Worm (Caenorhabditis elegans): ENCODE results near the gene tmed-10.

ce11 chrV:11341130-11341675 lies 14.4 kb upstream of the tmed-10 start:
- no peak for TF ChIP-seq him-1 (tag; optimal IDR thresholded peaks at IDR 0.05)
- TF ChIP-seq dao-5 (tag; optimal IDR thresholded peaks at IDR 0.05): no peak
